Worm (Caenorhabditis elegans) whole organism, L1 larva: ENCODE data around the gene F17A9.5.
A peak's percentile ranks its signal among the peaks of the same experiment; 100 is the strongest.

Experiments used
- C34B4.2 ChIP-seq: sonication (generic microtip); optimal IDR thresholded peaks from 2 replicates; lab custom pipeline; 2017; ENCODE audit warnings: mild to moderate bottlenecking, missing genetic modification characterization, missing compliant biosample characterization
- aha-1 ChIP-seq: fragments of 150-350 bp; optimal IDR thresholded peaks from 2 replicates; lab custom pipeline; 2014; ENCODE audit warnings: missing biosample characterization, missing genetic modification characterization
- ama-1 ChIP-seq: fragments of 150-350 bp; optimal IDR thresholded peaks from 2 replicates; lab custom pipeline; 2014
- ceh-63 ChIP-seq: fragments of 200-800 bp; sonication (Bioruptor generic); optimal IDR thresholded peaks from 2 replicates; lab custom pipeline; 2018; ENCODE audit warnings: mild to moderate bottlenecking, missing genetic modification characterization, missing compliant biosample characterization
- ceh-90 ChIP-seq: sonication (generic microtip); optimal IDR thresholded peaks from 2 replicates; lab custom pipeline; 2016; ENCODE audit warnings: missing genetic modification characterization, missing compliant biosample characterization
- ces-1 ChIP-seq: fragments of 150-350 bp; optimal IDR thresholded peaks from 2 replicates; lab custom pipeline; 2014; ENCODE audit warnings: missing biosample characterization, missing genetic modification reagents, missing genetic modification characterization
- dpl-1 ChIP-seq, 3 experiments: fragments of 150-350 bp in 2 of 3; sonication (generic microtip) in 1 of 3; optimal IDR thresholded peaks; 2 replicates each; lab custom pipeline; 2014 to 2017; ENCODE audit warnings: missing biosample characterization in 3 of 3, missing genetic modification characterization in 3 of 3, missing genetic modification reagents in 3 of 3
- efl-1 ChIP-seq, 4 experiments: fragments of 150-350 bp; optimal IDR thresholded peaks in 3 of 4; peaks in 1 of 4; 1 replicate in 1 of 4; 2 replicates in 3 of 4; lab custom pipeline; 2014; ENCODE audit warnings: missing biosample characterization in 2 of 4, missing genetic modification characterization in 2 of 4, missing genetic modification reagents in 2 of 4
- efl-3 ChIP-seq: fragments of 200-800 bp; sonication (Bioruptor generic); optimal IDR thresholded peaks from 2 replicates; lab custom pipeline; 2018; ENCODE audit warnings: mild to moderate bottlenecking, missing genetic modification characterization, missing compliant biosample characterization
- egl-13 ChIP-seq: sonication (generic microtip); optimal IDR thresholded peaks from 2 replicates; lab custom pipeline; 2016; ENCODE audit warnings: missing genotype, missing genetic modification reagents, missing genetic modification characterization, missing compliant biosample characterization
- egl-27 ChIP-seq, 2 experiments: fragments of 150-350 bp in 1 of 2; sonication (generic microtip); optimal IDR thresholded peaks; 3 replicates each; lab custom pipeline; 2017 to 2018; ENCODE audit warnings: missing biosample characterization in 2 of 2, missing genetic modification characterization in 2 of 2, missing genetic modification reagents in 2 of 2
- elt-2 ChIP-seq: sonication (generic microtip); optimal IDR thresholded peaks from 2 replicates; lab custom pipeline; 2016; ENCODE audit warnings: missing genetic modification characterization, mild to moderate bottlenecking, inconsistent platforms, missing compliant biosample characterization, missing genetic modification reagents
- fos-1 ChIP-seq: fragments of 150-350 bp; optimal IDR thresholded peaks from 2 replicates; lab custom pipeline; 2014; ENCODE audit warnings: missing biosample characterization, missing genetic modification characterization
- grh-1 ChIP-seq: fragments of 200-800 bp; sonication (Bioruptor generic); IDR thresholded peaks from 2 replicates; pipeline ENCODE4 v1.3.6; 2022; ENCODE audit warnings: missing genetic modification reagents, missing genetic modification characterization, missing compliant biosample characterization
- hlh-17 ChIP-seq: fragments of 200-800 bp; sonication (Bioruptor generic); optimal IDR thresholded peaks from 2 replicates; lab custom pipeline; 2018; ENCODE audit warnings: missing genetic modification characterization, mild to moderate bottlenecking, missing compliant biosample characterization, moderate library complexity, borderline replicate concordance
- hlh-4 ChIP-seq: sonication (generic microtip); optimal IDR thresholded peaks from 2 replicates; lab custom pipeline; 2016; ENCODE audit warnings: mild to moderate bottlenecking, missing genetic modification characterization, missing compliant biosample characterization
- irx-1 ChIP-seq: sonication (generic microtip); optimal IDR thresholded peaks from 2 replicates; lab custom pipeline; 2016; ENCODE audit warnings: missing genetic modification characterization, missing compliant biosample characterization
- isw-1 ChIP-seq: fragments of 200-800 bp; sonication (Bioruptor generic); IDR thresholded peaks from 2 replicates; pipeline ENCODE4 v1.3.6; 2022; ENCODE audit warnings: missing genetic modification characterization, missing compliant biosample characterization
- jun-1 ChIP-seq: fragments of 150-350 bp; optimal IDR thresholded peaks from 2 replicates; lab custom pipeline; 2014; ENCODE audit warnings: missing biosample characterization, missing genetic modification reagents, missing genetic modification characterization
- lin-13 ChIP-seq: fragments of 150-350 bp; optimal IDR thresholded peaks from 2 replicates; lab custom pipeline; 2014; ENCODE audit warnings: missing biosample characterization, missing genetic modification reagents, missing genetic modification characterization
- lin-15B ChIP-seq: fragments of 150-350 bp; sonication (generic microtip); optimal IDR thresholded peaks from 3 replicates; lab custom pipeline; 2014; ENCODE audit warnings: missing biosample characterization, missing genetic modification characterization
- lin-35 ChIP-seq, 2 experiments: fragments of 150-350 bp; optimal IDR thresholded peaks; 2 replicates each; lab custom pipeline; 2014; ENCODE audit warnings: missing biosample characterization in 2 of 2, missing genetic modification characterization in 2 of 2, missing genetic modification reagents in 2 of 2
- lin-39 ChIP-seq: fragments of 150-350 bp; optimal IDR thresholded peaks from 2 replicates; lab custom pipeline; 2014; ENCODE audit warnings: missing biosample characterization, missing genetic modification reagents, missing genetic modification characterization
- lir-3 ChIP-seq: sonication (generic microtip); optimal IDR thresholded peaks from 2 replicates; lab custom pipeline; 2016; ENCODE audit warnings: mild to moderate bottlenecking, missing genetic modification characterization, moderate library complexity, missing compliant biosample characterization; ENCODE audit not compliant: poor library complexity
- lsy-2 ChIP-seq, 2 experiments: fragments of 150-350 bp; optimal IDR thresholded peaks; 2 replicates each; lab custom pipeline; 2014; ENCODE audit warnings: missing biosample characterization in 2 of 2, missing genetic modification characterization in 2 of 2
- mab-9 ChIP-seq: fragments of 200-800 bp; sonication (Bioruptor generic); IDR thresholded peaks from 2 replicates; pipeline ENCODE4 v1.3.6; 2022; ENCODE audit warnings: missing genetic modification reagents, missing genetic modification characterization, missing compliant biosample characterization
- mef-2 ChIP-seq: fragments of 150-350 bp; optimal IDR thresholded peaks from 2 replicates; lab custom pipeline; 2014; ENCODE audit warnings: missing biosample characterization, missing genetic modification characterization
- nhr-11 ChIP-seq: fragments of 150-350 bp; optimal IDR thresholded peaks from 2 replicates; lab custom pipeline; 2014; ENCODE audit warnings: missing biosample characterization, missing genetic modification characterization
- nhr-20 ChIP-seq: sonication (generic microtip); optimal IDR thresholded peaks from 2 replicates; lab custom pipeline; 2016; ENCODE audit warnings: mild to moderate bottlenecking, missing genetic modification characterization, missing compliant biosample characterization
- nhr-28 ChIP-seq: fragments of 150-350 bp; optimal IDR thresholded peaks from 2 replicates; lab custom pipeline; 2014; ENCODE audit warnings: missing biosample characterization, missing genetic modification characterization
- nhr-71 ChIP-seq: sonication (generic microtip); optimal IDR thresholded peaks from 2 replicates; lab custom pipeline; 2016; ENCODE audit warnings: mild to moderate bottlenecking, missing genetic modification characterization, moderate library complexity, missing compliant biosample characterization
- nhr-85 ChIP-seq: sonication (generic microtip); peaks from one replicate; lab custom pipeline; 2016; ENCODE audit warnings: missing genetic modification characterization, inconsistent platforms, missing compliant biosample characterization
- rnt-1 ChIP-seq: sonication (generic microtip); optimal IDR thresholded peaks from 2 replicates; lab custom pipeline; 2016; ENCODE audit warnings: mild to moderate bottlenecking, missing genetic modification characterization, moderate library complexity, missing compliant biosample characterization
- snpc-4 ChIP-seq: fragments of 150-350 bp; optimal IDR thresholded peaks from 2 replicates; lab custom pipeline; 2014; ENCODE audit warnings: missing biosample characterization, missing genetic modification characterization
- sox-4 ChIP-seq: sonication (generic microtip); optimal IDR thresholded peaks from 2 replicates; lab custom pipeline; 2016; ENCODE audit warnings: missing genetic modification characterization, missing compliant biosample characterization
- sptf-1 ChIP-seq: fragments of 150-350 bp; optimal IDR thresholded peaks from 2 replicates; lab custom pipeline; 2014; ENCODE audit warnings: missing biosample characterization, missing genetic modification characterization
- unc-130 ChIP-seq: fragments of 150-350 bp; optimal IDR thresholded peaks from 2 replicates; lab custom pipeline; 2017; ENCODE audit warnings: missing biosample characterization, missing genetic modification characterization, inconsistent platforms
- unc-62 ChIP-seq: fragments of 150-350 bp; optimal IDR thresholded peaks from 2 replicates; lab custom pipeline; 2014; ENCODE audit warnings: missing biosample characterization, missing genetic modification reagents, missing genetic modification characterization
- unc-86 ChIP-seq: sonication (generic microtip); optimal IDR thresholded peaks from 2 replicates; lab custom pipeline; 2016; ENCODE audit warnings: missing genetic modification characterization, missing compliant biosample characterization
- unc-98 ChIP-seq: fragments of 200-800 bp; sonication (Bioruptor generic); IDR thresholded peaks from 2 replicates; pipeline ENCODE4 v1.3.6; 2022; ENCODE audit warnings: missing genetic modification characterization, missing compliant biosample characterization
- xbp-1 ChIP-seq: sonication (generic microtip); optimal IDR thresholded peaks from 2 replicates; lab custom pipeline; 2016; ENCODE audit warnings: missing genetic modification characterization, missing compliant biosample characterization
- zag-1 ChIP-seq: fragments of 150-350 bp; optimal IDR thresholded peaks from 2 replicates; lab custom pipeline; 2014; ENCODE audit warnings: missing biosample characterization, missing genetic modification characterization
- zip-4 ChIP-seq: fragments of 200-800 bp; sonication (Bioruptor generic); optimal IDR thresholded peaks from 2 replicates; lab custom pipeline; 2018; ENCODE audit warnings: mild to moderate bottlenecking, missing genetic modification characterization, moderate library complexity, missing compliant biosample characterization
- ztf-4 ChIP-seq: fragments of 150-350 bp; optimal IDR thresholded peaks from 2 replicates; lab custom pipeline; 2014; ENCODE audit warnings: missing biosample characterization, missing genetic modification characterization

Gene F17A9.5

DNA sequence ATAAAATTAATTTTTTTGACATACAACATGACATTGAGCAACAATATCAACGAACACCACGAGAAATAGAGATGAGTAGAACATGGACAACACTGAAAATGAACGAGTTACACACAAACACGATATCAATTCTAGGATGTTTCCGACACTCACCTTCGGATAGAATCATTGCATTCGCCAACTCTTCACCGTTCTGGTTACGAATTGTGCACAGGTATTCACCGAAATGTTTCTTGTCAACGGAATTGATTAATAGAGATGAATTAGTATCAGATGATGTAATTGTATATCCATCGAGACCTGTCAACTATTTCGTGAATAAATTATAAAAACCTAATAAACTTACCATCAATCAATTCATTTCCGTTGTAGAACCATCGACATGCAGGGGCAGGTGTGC is 8.9 kb upstream of the F17A9.5 start:
- TF ChIP-seq ceh-63 (no peak), dpl-1 (GFP tag; optimal IDR thresholded peaks at IDR 0.05; lab: Kevin White, UChicago) (no peak), hlh-4 (tag; lab: Kevin White, UChicago) (no peak), isw-1 (no peak), unc-86 (tag; lab: Kevin White, UChicago) (no peak), unc-62 (GFP tag; lab: Kevin White, UChicago) (no peak), grh-1 (GFP tag; lab: Robert Waterston, UW) (no peak), snpc-4 (tag; lab: Kevin White, UChicago) (no peak), hlh-17 (GFP tag; lab: Kevin White, UChicago) (no peak), unc-98 (GFP tag; lab: Robert Waterston, UW) (no peak), mef-2 (tag; lab: Kevin White, UChicago) (no peak), mab-9 (GFP tag; lab: Robert Waterston, UW) (no peak), lin-13 (GFP tag; lab: Kevin White, UChicago) (no peak), nhr-28 (tag; lab: Kevin White, UChicago) (no peak), nhr-11 (tag; lab: Kevin White, UChicago) (no peak), ceh-90 (no peak), elt-2 (tag; lab: Kevin White, UChicago) (no peak)

DNA sequence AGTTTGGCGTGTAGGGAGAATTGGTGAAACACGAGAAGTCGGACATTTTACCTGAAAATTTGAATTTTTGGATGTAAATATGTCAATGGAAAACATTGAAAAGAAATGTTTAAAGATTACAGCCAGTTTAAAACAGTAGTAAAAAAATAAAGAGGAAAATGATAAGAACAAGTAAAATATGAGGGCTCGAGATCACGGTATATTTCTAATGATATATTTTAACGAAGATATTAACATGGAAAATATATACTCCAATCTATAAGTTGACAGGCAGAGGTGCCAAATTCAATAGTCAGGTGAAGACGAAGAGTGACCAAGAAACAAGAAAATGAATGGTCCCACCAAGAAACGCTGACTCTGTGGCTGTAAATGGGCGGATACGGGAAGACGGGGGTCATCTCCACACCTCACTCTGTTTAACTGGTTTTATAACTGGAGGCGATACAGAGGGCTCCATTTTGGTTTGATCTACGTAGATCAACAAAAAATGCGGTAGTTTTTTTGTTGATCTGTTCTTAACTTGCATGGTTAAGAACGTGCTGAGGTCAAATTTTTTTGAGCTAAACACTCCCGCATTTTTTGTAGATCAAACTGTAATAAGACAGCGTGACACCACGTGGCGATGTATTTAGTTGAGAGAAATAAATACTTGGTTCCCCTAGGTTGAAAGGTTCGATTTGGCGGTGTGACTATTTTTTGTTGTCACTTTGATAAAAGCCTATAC is 7.5 kb upstream of the F17A9.5 start, which contains the start of gene ceh-49:
Gene ceh-49 (minus strand): TSS at position 51 of the 724 bp plus-strand sequence.
- TF ChIP-seq lsy-2 (tag; optimal IDR thresholded peaks at IDR 0.05; lab: Kevin White, UChicago) (no peak), sox-4 (tag; lab: Kevin White, UChicago) (no peak), xbp-1 (tag; lab: Kevin White, UChicago) (no peak), irx-1 (no peak), efl-1 (optimal IDR thresholded peaks at IDR 0.05; lab: Kevin White, UChicago) (no peak), efl-1 (GFP tag; optimal IDR thresholded peaks at IDR 0.05 in 1 of 2; lab: Kevin White, UChicago) (no peak), nhr-85 (no peak), lir-3 (tag; lab: Kevin White, UChicago) (no peak), zag-1 (tag; lab: Kevin White, UChicago) (no peak), sptf-1 (tag; lab: Kevin White, UChicago) (no peak), ceh-63 (no peak)

DNA sequence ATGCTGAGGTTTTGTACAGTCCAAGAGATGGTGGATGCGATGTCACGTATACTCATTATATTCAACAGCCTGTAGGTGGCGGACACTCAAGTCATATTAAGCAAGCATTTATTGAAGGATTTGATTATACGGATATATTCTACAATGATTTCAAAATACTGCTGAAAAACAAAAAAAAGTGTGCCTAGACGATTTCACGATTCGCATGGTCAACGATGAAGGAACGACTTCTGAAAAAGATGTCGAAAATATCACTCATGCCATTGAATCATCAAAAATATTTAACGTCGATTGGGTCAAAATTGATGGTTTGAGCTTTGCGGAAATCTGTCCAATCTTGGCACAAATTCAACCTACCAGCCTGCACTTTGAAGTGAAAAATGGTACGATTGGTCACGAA is 4.2 kb upstream of the F17A9.5 start:
- TF ChIP-seq sptf-1 (tag; lab: Kevin White, UChicago) (no peak), sox-4 (tag; lab: Kevin White, UChicago) (no peak), lir-3 (tag; lab: Kevin White, UChicago) (no peak), rnt-1 (no peak), hlh-17 (GFP tag; lab: Kevin White, UChicago) (no peak), egl-27 (tag; optimal IDR thresholded peaks at IDR 0.05; lab: Kevin White, UChicago) (no peak), unc-62 (GFP tag; lab: Kevin White, UChicago) (no peak), nhr-28 (tag; lab: Kevin White, UChicago) (no peak), nhr-85 (no peak), ztf-4 (no peak), C34B4.2 (tag; lab: Kevin White, UChicago) (no peak), lin-15B (tag; lab: Kevin White, UChicago) (no peak)

DNA sequence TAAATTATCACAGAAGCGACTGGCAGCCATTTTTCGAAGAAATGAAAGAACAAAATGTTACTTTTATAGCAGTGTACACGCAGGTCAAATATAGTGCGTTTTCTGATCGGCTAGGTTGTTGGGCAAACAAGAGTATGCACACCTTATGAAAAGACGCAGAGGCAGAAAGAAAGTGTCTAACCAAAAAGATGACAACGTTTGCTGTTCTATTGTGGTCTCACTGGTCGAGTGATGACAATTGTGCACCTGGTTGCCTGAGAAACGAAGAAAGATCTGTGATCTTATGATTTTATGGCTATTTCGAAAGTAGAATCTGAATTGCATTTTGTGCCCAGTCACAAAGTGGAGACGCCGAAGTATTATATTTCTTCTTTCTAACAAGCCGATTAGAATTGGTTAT is 2.3 kb downstream of the F17A9.5 start, which contains the start of gene F17A9.4:
Gene F17A9.4 (minus strand): TSS at position 97 of the 400 bp plus-strand sequence.
- TF ChIP-seq ces-1 (no peak), nhr-85 (peak; percentile 81), ceh-90 (no peak), fos-1 (tag; lab: Kevin White, UChicago) (no peak), lin-39 (tag; lab: Kevin White, UChicago) (no peak), unc-130 (tag; lab: Kevin White, UChicago) (no peak), mab-9 (GFP tag; lab: Robert Waterston, UW) (no peak), egl-27 (tag; optimal IDR thresholded peaks at IDR 0.05; lab: Kevin White, UChicago) (no peak), ama-1 (lab: Kevin White, UChicago) (no peak), egl-13 (no peak), aha-1 (no peak), efl-3 (GFP tag; lab: Kevin White, UChicago) (no peak), elt-2 (tag; lab: Kevin White, UChicago) (peak; percentile 64), hlh-4 (tag; lab: Kevin White, UChicago) (no peak), nhr-20 (tag; lab: Kevin White, UChicago) (peak; percentile 76), jun-1 (tag; lab: Kevin White, UChicago) (no peak), nhr-11 (tag; lab: Kevin White, UChicago) (no peak), zip-4 (GFP tag; lab: Kevin White, UChicago) (no peak), nhr-71 (tag; lab: Kevin White, UChicago) (peak; percentile 67), hlh-17 (GFP tag; lab: Kevin White, UChicago) (no peak), ztf-4 (no peak), lin-35 (GFP tag; optimal IDR thresholded peaks at IDR 0.05; lab: Kevin White, UChicago) (peak; percentile 14 to 44)
